Worm (Caenorhabditis elegans) whole organism, L3 larva: ENCODE results near the gene svh-5.

Experiments
- ceh-16 ChIP-seq: sonication (generic microtip); optimal IDR thresholded peaks from 2 replicates; lab custom pipeline; 2017; ENCODE audit warnings: missing biosample characterization, missing genetic modification characterization
- ceh-28 ChIP-seq: fragments of 150-350 bp; optimal IDR thresholded peaks from 2 replicates; lab custom pipeline; 2014; ENCODE audit warnings: missing biosample characterization, missing genetic modification reagents, missing genetic modification characterization
- daf-12 ChIP-seq: fragments of 150-350 bp; optimal IDR thresholded peaks from 2 replicates; lab custom pipeline; 2014; ENCODE audit warnings: missing biosample characterization, missing genetic modification reagents, missing genetic modification characterization
- elt-3 ChIP-seq, 3 experiments: fragments of 150-350 bp in 1 of 3; sonication (generic microtip) in 2 of 3; optimal IDR thresholded peaks; 2 replicates in 2 of 3; 4 replicates in 1 of 3; lab custom pipeline; 2014 to 2017; ENCODE audit warnings: missing biosample characterization in 3 of 3, missing genetic modification characterization in 3 of 3
- eor-1 ChIP-seq, 2 experiments: fragments of 150-350 bp; optimal IDR thresholded peaks; 2 replicates each; lab custom pipeline; 2014 to 2018; ENCODE audit warnings: missing biosample characterization in 2 of 2, missing genetic modification characterization in 2 of 2
- hmg-11 ChIP-seq: sonication (generic microtip); optimal IDR thresholded peaks from 2 replicates; lab custom pipeline; 2016; ENCODE audit warnings: missing genetic modification characterization, missing compliant biosample characterization
- nhr-28 ChIP-seq: fragments of 150-350 bp; optimal IDR thresholded peaks from 2 replicates; lab custom pipeline; 2014; ENCODE audit warnings: missing biosample characterization, missing genetic modification characterization
- pha-4 ChIP-seq: fragments of 150-350 bp; optimal IDR thresholded peaks from 2 replicates; lab custom pipeline; 2014; ENCODE audit warnings: missing biosample characterization, missing genetic modification reagents, missing genetic modification characterization
- tbx-2 ChIP-seq: sonication (generic microtip); optimal IDR thresholded peaks from 2 replicates; lab custom pipeline; 2016; ENCODE audit warnings: mild to moderate bottlenecking, missing genetic modification characterization, missing compliant biosample characterization
- unc-62 ChIP-seq: fragments of 150-350 bp; sonication (generic microtip); optimal IDR thresholded peaks from 4 replicates; lab custom pipeline; 2014; ENCODE audit warnings: missing biosample characterization, missing genetic modification reagents, missing genetic modification characterization
- zag-1 ChIP-seq: fragments of 150-350 bp; optimal IDR thresholded peaks from 2 replicates; lab custom pipeline; 2014; ENCODE audit warnings: missing biosample characterization, missing genetic modification characterization
- ztf-4 ChIP-seq: fragments of 150-350 bp; optimal IDR thresholded peaks from 2 replicates; lab custom pipeline; 2014; ENCODE audit warnings: missing biosample characterization, missing genetic modification characterization

DNA sequence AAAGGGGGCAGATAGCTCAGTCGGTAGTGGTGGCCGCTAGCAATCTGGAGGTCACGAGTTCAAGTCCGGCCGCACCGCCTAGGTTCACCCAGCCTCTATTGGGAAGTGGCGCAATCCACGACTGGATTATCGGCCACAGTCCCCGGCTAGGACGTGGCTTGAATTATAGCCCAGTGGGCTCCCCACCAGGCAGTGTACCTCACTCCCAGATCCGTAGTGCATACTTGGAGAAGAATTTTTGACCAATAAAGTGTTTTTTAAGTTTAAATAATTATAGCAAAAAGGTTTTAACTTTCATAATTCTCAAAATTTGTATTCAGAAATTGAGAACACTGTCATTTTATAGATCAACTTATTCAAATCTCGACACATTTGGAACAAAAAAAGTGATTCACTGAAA is 7.8 kb upstream of the svh-5 start:
- TF ChIP-seq nhr-28 (tag; lab: Kevin White, UChicago) (no peak), daf-12 (tag; lab: Kevin White, UChicago) (no peak), tbx-2 (tag; lab: Kevin White, UChicago) (no peak), zag-1 (no peak), eor-1 (tag; optimal IDR thresholded peaks at IDR 0.05; lab: Kevin White, UChicago) (no peak), elt-3 (tag; optimal IDR thresholded peaks at IDR 0.05; lab: Kevin White, UChicago) (no peak), ztf-4 (tag; lab: Kevin White, UChicago) (no peak), ceh-16 (tag; lab: Kevin White, UChicago) (no peak), unc-62 (GFP tag; lab: Kevin White, UChicago) (no peak), hmg-11 (no peak), pha-4 (tag; lab: Kevin White, UChicago) (no peak), ceh-28 (tag; lab: Kevin White, UChicago) (no peak)
